Worm (Caenorhabditis elegans) whole organism, midembryonic: ENCODE results near the gene try-14.

Source experiments
- klf-2 ChIP-seq: fragments of 200-800 bp; sonication (Bioruptor generic); conservative IDR thresholded peaks from 2 replicates; pipeline ENCODE4 v1.3.6; 2022; ENCODE audit warnings: missing genetic modification reagents, missing genetic modification characterization, missing compliant biosample characterization
- med-1 ChIP-seq: sonication (generic microtip); optimal IDR thresholded peaks from 2 replicates; lab custom pipeline; 2017; ENCODE audit warnings: missing genetic modification characterization, mild to moderate bottlenecking, missing compliant biosample characterization, antibody characterized with exemption, missing genetic modification reagents; ENCODE audit not compliant: insufficient read depth
- tab-1 ChIP-seq: fragments of 200-800 bp; sonication (Bioruptor generic); IDR thresholded peaks from 2 replicates; pipeline ENCODE4 v1.3.6; 2022; ENCODE audit warnings: missing genetic modification characterization, missing compliant biosample characterization
- ztf-29 ChIP-seq: fragments of 200-800 bp; sonication (Bioruptor generic); IDR thresholded peaks from 2 replicates; pipeline ENCODE4 v1.3.6; 2022; ENCODE audit warnings: missing genetic modification reagents, missing genetic modification characterization, missing compliant biosample characterization

ce11 chrX:7534454-7534853 is 39.1 kb upstream of the try-14 start:
- TF ChIP-seq ztf-29 (GFP tag; lab: Robert Waterston, UW) (no peak), klf-2 (GFP tag; lab: Robert Waterston, UW) (no peak), med-1 (no peak), tab-1 (GFP tag; lab: Robert Waterston, UW) (no peak)
